Fruit fly (Drosophila melanogaster): ENCODE results near the gene RpL17.

The RpL17 gene

DNA sequence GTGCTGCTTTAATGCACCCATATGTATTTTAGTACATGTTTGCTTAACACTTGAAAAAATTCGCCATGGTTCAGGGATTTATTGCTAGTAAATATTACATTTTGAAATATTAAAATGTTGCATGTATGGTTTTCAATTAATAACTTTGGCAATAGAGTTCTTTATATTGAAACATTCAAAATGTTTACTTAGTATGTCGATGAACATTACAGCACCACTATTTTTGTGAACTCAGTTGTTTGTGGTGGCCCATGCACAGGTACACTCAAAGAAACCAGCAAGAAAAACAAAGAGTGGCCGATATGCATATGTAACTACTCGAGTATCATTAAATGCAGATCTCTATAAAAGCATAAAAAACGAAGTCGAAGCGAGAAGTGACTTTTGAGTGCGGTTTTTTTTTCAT, 42.0 kb downstream of the RpL17 start (continued):
- TF ChIP-seq ken (GFP tag; IDR thresholded peaks at IDR 0.05) = 0 out of 3 replicates have a peak, but pooled peaks have one; percentile 31
- TF ChIP-seq CG11247 (GFP tag; IDR thresholded peaks at IDR 0.05) = no peak
- TF ChIP-seq CG11560 (tag; IDR thresholded peaks at IDR 0.05) = 0 out of 3 replicates have a peak, but pooled peaks have one; percentile 16
- no peak for TF ChIP-seq chinmo (GFP tag; IDR thresholded peaks at IDR 0.05; ENCODE audit: partially characterized antibody)
- TF ChIP-seq ATbp (GFP tag; optimal IDR thresholded peaks at IDR 0.05) = peak; percentile 78
- TF ChIP-seq Hey (tag; optimal IDR thresholded peaks at IDR 0.05) = no peak
- TF ChIP-seq NC2β (GFP tag; optimal IDR thresholded peaks at IDR 0.05) = no peak
- TF ChIP-seq CG32767 (GFP tag; IDR thresholded peaks at IDR 0.05) = peak; percentile 70; the same call in 1 of the 2 replicates
- no peak for TF ChIP-seq sna (GFP tag; IDR thresholded peaks at IDR 0.05; ENCODE audit: partially characterized antibody)
- peak; percentile 65 for TF ChIP-seq CG10366 (GFP tag; IDR thresholded peaks at IDR 0.05)
- TF ChIP-seq nerfin-1 (tag; optimal IDR thresholded peaks at IDR 0.05) = peak; percentile 75
- peak; percentile 59 for TF ChIP-seq CG2875 (GFP tag; optimal IDR thresholded peaks at IDR 0.05)
- peak; percentile 76 for TF ChIP-seq CG2678 (tag; optimal IDR thresholded peaks at IDR 0.05)
- TF ChIP-seq repo (GFP tag; optimal IDR thresholded peaks at IDR 0.05) = peak; percentile 33
- no peak for TF ChIP-seq usp (GFP tag; optimal IDR thresholded peaks at IDR 0.05)
- TF ChIP-seq CG13624 (GFP tag; optimal IDR thresholded peaks at IDR 0.05) = no peak
- peak; percentile 60; the same call in 1 of the 3 replicates for TF ChIP-seq Optix (GFP tag; IDR thresholded peaks at IDR 0.05)
- TF ChIP-seq sens-2 (GFP tag; IDR thresholded peaks at IDR 0.05) = peak; percentile 39; the same call in 1 of the 2 replicates
- no peak for TF ChIP-seq CG6683 (GFP tag; optimal IDR thresholded peaks at IDR 0.05)
- peak; percentile 65 for TF ChIP-seq CG32772 (GFP tag; IDR thresholded peaks at IDR 0.05)
- TF ChIP-seq jumu (GFP tag; optimal IDR thresholded peaks at IDR 0.05) = peak; percentile 38
- peak; percentile 68 for TF ChIP-seq dysf (GFP tag; IDR thresholded peaks at IDR 0.05)
- TF ChIP-seq dpn (GFP tag; optimal IDR thresholded peaks at IDR 0.05) = peak; percentile 56 to 63
- peak; percentile 26 for TF ChIP-seq CG8281 (tag; optimal IDR thresholded peaks at IDR 0.05)
- TF ChIP-seq bbx (GFP tag; IDR thresholded peaks at IDR 0.05; ENCODE audit: partially characterized antibody) = no peak
- TF ChIP-seq CG18011 (GFP tag; optimal IDR thresholded peaks at IDR 0.05) = no peak
- TF ChIP-seq CG12104 (GFP tag; optimal IDR thresholded peaks at IDR 0.05) = peak; percentile 12
- no peak for TF ChIP-seq C15 (GFP tag; IDR thresholded peaks at IDR 0.05)
- TF ChIP-seq Jarid2 (GFP tag; optimal IDR thresholded peaks at IDR 0.05) = no peak
- TF ChIP-seq ems (GFP tag; optimal IDR thresholded peaks at IDR 0.05) = no peak
- peak; percentile 41; the same call in 1 of the 2 replicates for TF ChIP-seq H2.0 (GFP tag; IDR thresholded peaks at IDR 0.05)
- TF ChIP-seq kay (GFP tag; optimal IDR thresholded peaks at IDR 0.05) = no peak
- TF ChIP-seq sob (GFP tag; IDR thresholded peaks at IDR 0.05) = 0 out of 2 replicates have a peak, but pooled peaks have one; percentile 22
- no peak for TF ChIP-seq Scr (GFP tag; IDR thresholded peaks at IDR 0.05; ENCODE audit: partially characterized antibody)
- no peak for TF ChIP-seq fu2 (GFP tag; optimal IDR thresholded peaks at IDR 0.05)
- no peak for TF ChIP-seq Atf3 (GFP tag; optimal IDR thresholded peaks at IDR 0.05)
- no peak for TF ChIP-seq CG15479 (GFP tag; optimal IDR thresholded peaks at IDR 0.05)
- peak; percentile 39; the same call in 1 of the 2 replicates for TF ChIP-seq CG32532 (GFP tag; IDR thresholded peaks at IDR 0.05)
- TF ChIP-seq dmrt99B (tag; optimal IDR thresholded peaks at IDR 0.05) = peak; percentile 89
- peak; percentile 44 for TF ChIP-seq CG12942 (GFP tag; optimal IDR thresholded peaks at IDR 0.05)
- TF ChIP-seq Sry-β (GFP tag; optimal IDR thresholded peaks at IDR 0.05) = no peak
- TF ChIP-seq Hsf (GFP tag; optimal IDR thresholded peaks at IDR 0.05) = peak; percentile 54
- no peak for TF ChIP-seq CG11398 (GFP tag; optimal IDR thresholded peaks at IDR 0.05)
- no peak for TF ChIP-seq CrebB (tag; optimal IDR thresholded peaks at IDR 0.05)
- peak; percentile 72 for TF ChIP-seq CG15696 (tag; optimal IDR thresholded peaks at IDR 0.05)
- TF ChIP-seq sc (optimal IDR thresholded peaks at IDR 0.05) = no peak
- peak; percentile 66 for TF ChIP-seq sc (GFP tag; optimal IDR thresholded peaks at IDR 0.05)
- no peak for TF ChIP-seq hth (optimal IDR thresholded peaks at IDR 0.05)
- peak; percentile 38 for TF ChIP-seq CG11723 (GFP tag; optimal IDR thresholded peaks at IDR 0.05)
- no peak for TF ChIP-seq MESR4 (GFP tag; optimal IDR thresholded peaks at IDR 0.05)
- TF ChIP-seq ro (GFP tag; IDR thresholded peaks at IDR 0.05) = 0 out of 2 replicates have a peak, but pooled peaks have one; percentile 19

All from whole organism, embryonic.